Worm (Caenorhabditis elegans): ENCODE data around the gene fat-7.
A peak's percentile ranks its signal among the peaks of the same experiment; 100 is the strongest.

Gene fat-7

DNA sequence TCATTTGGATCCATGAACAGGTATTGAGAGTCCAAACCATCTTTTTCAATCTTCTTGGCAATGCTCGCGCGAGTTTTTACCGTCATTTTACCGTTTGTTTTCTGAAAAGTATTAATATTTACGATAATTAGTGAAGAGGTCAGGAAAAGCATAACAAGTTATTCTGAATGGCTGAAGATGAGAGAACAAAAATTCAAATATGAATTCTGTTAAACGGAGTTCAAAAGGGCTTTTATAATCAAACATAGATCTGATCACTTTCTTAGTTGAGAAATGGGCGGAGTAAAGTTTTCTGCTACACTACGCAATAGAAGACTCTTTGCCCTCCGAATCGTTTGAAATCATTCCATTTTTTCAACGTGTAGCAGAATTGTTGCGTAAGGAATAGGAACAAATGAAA lies at the start of gene fat-7:
fat-7 (minus strand) TSS at position 101 of the 400 bp plus-strand sequence.
- no peak for TF ChIP-seq zim-3 (tag; optimal IDR thresholded peaks at IDR 0.05)
- no peak for TF ChIP-seq egl-18 (GFP tag; IDR thresholded peaks at IDR 0.05)
- TF ChIP-seq attf-6 (GFP tag; IDR thresholded peaks at IDR 0.05), result no peak

DNA sequence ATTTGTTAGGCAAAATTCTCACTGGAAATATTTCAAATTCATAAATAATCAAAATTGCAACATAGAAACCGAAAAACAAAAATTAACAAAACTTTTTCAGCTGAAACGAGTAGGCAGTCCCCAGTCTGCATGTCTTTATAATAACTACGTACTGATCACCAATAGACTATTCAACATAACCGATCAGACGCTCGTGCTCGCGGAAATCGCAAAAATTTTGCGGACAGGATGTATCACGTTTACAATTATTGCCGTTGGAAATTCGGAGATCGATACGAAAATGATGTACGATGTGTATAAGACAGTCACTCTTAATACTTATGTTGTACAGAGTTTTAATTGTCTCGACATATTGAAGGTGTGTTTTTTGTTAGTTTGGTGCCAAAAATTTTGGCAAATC lies 48.4 kb upstream of the fat-7 start:
- TF ChIP-seq attf-3 (GFP tag; conservative IDR thresholded peaks at IDR 0.05) (no peak), efl-1 (GFP tag; optimal IDR thresholded peaks at IDR 0.05) (no peak), K12H6.12 (tag; optimal IDR thresholded peaks at IDR 0.05) (no peak), F23B12.7 (tag; optimal IDR thresholded peaks at IDR 0.05; ENCODE audit: insufficient read depth) (no peak), die-1 (tag; optimal IDR thresholded peaks at IDR 0.05) (no peak), lag-1 (GFP tag; IDR thresholded peaks at IDR 0.05) (no peak), aptf-2 (GFP tag; conservative IDR thresholded peaks at IDR 0.05) (no peak), attf-5 (GFP tag; optimal IDR thresholded peaks at IDR 0.05) (no peak), egl-44 (GFP tag; IDR thresholded peaks at IDR 0.05) (no peak), F37B4.10 (GFP tag; IDR thresholded peaks at IDR 0.05) (no peak), dpl-1 (GFP tag; optimal IDR thresholded peaks at IDR 0.05) (no peak), egl-18 (GFP tag; IDR thresholded peaks at IDR 0.05) (no peak), aptf-3 (GFP tag; IDR thresholded peaks at IDR 0.05) (no peak), ceh-91 (GFP tag; IDR thresholded peaks at IDR 0.05) (no peak), B0261.1 (tag; optimal IDR thresholded peaks at IDR 0.05) (no peak), nfya-1 (tag; optimal IDR thresholded peaks at IDR 0.05; ENCODE audit: borderline replicate concordance, insufficient read depth) (no peak), pbrm-1 (GFP tag; IDR thresholded peaks at IDR 0.05) (no peak)

DNA sequence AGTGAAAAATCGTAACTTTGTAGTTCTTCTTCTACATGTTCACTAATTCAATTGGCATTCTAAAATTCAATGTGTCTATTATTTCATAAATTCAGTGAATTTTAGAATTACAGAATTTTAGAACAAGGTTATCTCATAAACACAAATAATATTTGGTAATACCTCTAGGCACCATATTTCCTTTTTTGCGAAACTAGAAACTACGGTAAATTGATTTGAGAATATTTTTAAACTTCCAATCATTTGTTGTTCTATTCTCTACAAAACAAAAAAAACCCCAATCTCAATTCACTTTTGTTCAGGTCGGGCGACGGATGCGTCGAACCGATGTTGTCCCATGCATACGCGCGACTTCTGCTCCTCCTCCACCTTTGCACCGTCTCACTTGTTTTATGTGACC lies 47.0 kb upstream of the fat-7 start, which contains the start of gene F09G2.1:
F09G2.1 (plus strand) TSS at position 301 of the 400 bp plus-strand sequence.
- TF ChIP-seq Y79H2A.3 (GFP tag; conservative IDR thresholded peaks at IDR 0.05) (no peak), gei-17 (GFP tag; optimal IDR thresholded peaks at IDR 0.05) (no peak), egl-44 (GFP tag; IDR thresholded peaks at IDR 0.05) (no peak), somi-1 (GFP tag; optimal IDR thresholded peaks at IDR 0.05) (no peak), him-1 (tag; optimal IDR thresholded peaks at IDR 0.05) (no peak), pbrm-1 (GFP tag; IDR thresholded peaks at IDR 0.05) (no peak), ceh-100 (GFP tag; IDR thresholded peaks at IDR 0.05) (no peak), D2030.7 (GFP tag; IDR thresholded peaks at IDR 0.05) (no peak), fkh-3 (tag; optimal IDR thresholded peaks at IDR 0.05) (no peak), lir-1 (GFP tag; conservative IDR thresholded peaks at IDR 0.05) (no peak), ztf-22 (GFP tag; optimal IDR thresholded peaks at IDR 0.05) (no peak), lin-35 (GFP tag; optimal IDR thresholded peaks at IDR 0.05) (no peak), dpff-1 (tag; optimal IDR thresholded peaks at IDR 0.05) (no peak), nhr-90 (tag; optimal IDR thresholded peaks at IDR 0.05) (no peak), dox-1 (GFP tag; IDR thresholded peaks at IDR 0.05) (no peak)

DNA sequence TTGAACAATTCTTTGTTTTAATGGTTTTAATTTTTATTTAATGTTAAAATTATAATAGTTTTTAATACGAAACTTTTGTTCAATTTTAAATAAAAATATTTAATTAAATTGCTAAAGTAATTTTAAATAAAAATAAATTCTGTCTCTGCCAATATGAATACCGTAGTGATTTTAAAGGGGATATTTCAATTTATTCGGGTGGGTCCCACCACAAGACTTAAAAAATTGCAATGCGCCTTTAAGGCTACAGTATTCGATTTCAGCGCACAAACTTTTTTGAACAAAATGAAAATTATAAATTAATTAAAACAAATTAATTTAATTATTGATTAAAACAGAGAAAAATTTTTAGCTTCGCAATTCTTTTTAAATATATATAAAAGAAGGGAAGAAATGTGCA lies 46.1 kb upstream of the fat-7 start:
- TF ChIP-seq ccch-3 (GFP tag; optimal IDR thresholded peaks at IDR 0.05), result no peak
- no peak for TF ChIP-seq dpff-1 (tag; optimal IDR thresholded peaks at IDR 0.05)
- TF ChIP-seq F39B2.1 (GFP tag; IDR thresholded peaks at IDR 0.05), result no peak
- TF ChIP-seq F22D6.2 (tag; optimal IDR thresholded peaks at IDR 0.05), result no peak
- peak; percentile 31 for TF ChIP-seq tbp1 (GFP tag; optimal IDR thresholded peaks at IDR 0.05)
- TF ChIP-seq zfh-2 (GFP tag; conservative IDR thresholded peaks at IDR 0.05), result no peak
- no peak for TF ChIP-seq B0336.3 (GFP tag; IDR thresholded peaks at IDR 0.05)
- TF ChIP-seq Y79H2A.3 (GFP tag; conservative IDR thresholded peaks at IDR 0.05), result no peak
- TF ChIP-seq cebp-2 (GFP tag; IDR thresholded peaks at IDR 0.05), result no peak
- TF ChIP-seq snpc-1.1 (tag; optimal IDR thresholded peaks at IDR 0.05; ENCODE audit: insufficient read depth), result peak; percentile 50
- no peak for TF ChIP-seq ama-1 (optimal IDR thresholded peaks at IDR 0.05)
- TF ChIP-seq ama-1 (GFP tag; optimal IDR thresholded peaks at IDR 0.05), result no peak
- TF ChIP-seq madf-10 (tag; optimal IDR thresholded peaks at IDR 0.05), result no peak
- TF ChIP-seq mcd-1 (GFP tag; IDR thresholded peaks at IDR 0.05), result 0 out of 2 replicates have a peak, but pooled peaks have one; percentile 7
- peak; percentile 54; the same call in 1 of the 2 replicates for TF ChIP-seq D2030.7 (GFP tag; IDR thresholded peaks at IDR 0.05)
- no peak for TF ChIP-seq ekl-4 (GFP tag; IDR thresholded peaks at IDR 0.05)
- TF ChIP-seq hmg-1.2 (GFP tag; IDR thresholded peaks at IDR 0.05), result no peak
- TF ChIP-seq egrh-3 (GFP tag; IDR thresholded peaks at IDR 0.05), result no peak
